Fruit fly (Drosophila melanogaster) whole organism, embryonic: ENCODE results near the gene Rnb.
A peak's percentile ranks its signal among the peaks of the same experiment; 100 is the strongest.

Experiments used
- Ada2b ChIP-seq: fragments of 200-800 bp; sonication (Bioruptor generic); IDR thresholded peaks from 2 replicates; pipeline ENCODE4 v1.3.6; 2022; ENCODE audit warnings: missing biosample characterization, missing genetic modification characterization
- Atf6 ChIP-seq: fragments of 200-800 bp; sonication (Bioruptor generic); IDR thresholded peaks from 2 replicates; pipeline ENCODE4 v1.3.6; 2022; ENCODE audit warnings: missing biosample characterization, missing genetic modification characterization
- B-H1 ChIP-seq: fragments of 200-800 bp; sonication (Bioruptor generic); IDR thresholded peaks from 3 replicates; pipeline ENCODE4 v1.3.6; 2022; ENCODE audit warnings: missing biosample characterization, missing genetic modification characterization
- Bgb ChIP-seq: fragments of 200-800 bp; sonication (Bioruptor generic); IDR thresholded peaks from 2 replicates; pipeline ENCODE4 v1.3.6; 2022; ENCODE audit warnings: missing biosample characterization, missing genetic modification characterization; ENCODE audit not compliant: partially characterized antibody
- CG10209 ChIP-seq: fragments of 200-800 bp; sonication (Bioruptor generic); optimal IDR thresholded peaks from 3 replicates; lab custom pipeline; 2017; ENCODE audit warnings: missing biosample characterization, mild to moderate bottlenecking, missing genetic modification characterization, missing genetic modification reagents
- CG10654 ChIP-seq: fragments of 200-800 bp; sonication (Bioruptor generic); optimal IDR thresholded peaks from 2 replicates; lab custom pipeline; 2016; ENCODE audit warnings: missing biosample characterization, missing genetic modification characterization
- CG13123 ChIP-seq: fragments of 200-800 bp; sonication (Bioruptor generic); optimal IDR thresholded peaks from 2 replicates; lab custom pipeline; 2016; ENCODE audit warnings: missing biosample characterization, missing genetic modification characterization
- CG13287 ChIP-seq: fragments of 200-800 bp; sonication (Bioruptor generic); IDR thresholded peaks from 2 replicates; pipeline ENCODE4 v1.3.6; 2022; ENCODE audit warnings: missing biosample characterization, missing genetic modification characterization; ENCODE audit not compliant: partially characterized antibody
- CG14050 ChIP-seq: fragments of 200-800 bp; sonication (Bioruptor generic); IDR thresholded peaks from 3 replicates; pipeline ENCODE4 v1.3.6; 2022; ENCODE audit warnings: missing biosample characterization, missing genetic modification characterization
- CG1832 ChIP-seq: fragments of 200-800 bp; sonication (Bioruptor generic); optimal IDR thresholded peaks from 2 replicates; lab custom pipeline; 2017; ENCODE audit warnings: missing biosample characterization, mild to moderate bottlenecking, missing genetic modification characterization, inconsistent platforms
- CG18476 ChIP-seq: fragments of 200-800 bp; sonication (Bioruptor generic); optimal IDR thresholded peaks from 2 replicates; lab custom pipeline; 2016; ENCODE audit warnings: missing biosample characterization, mild to moderate bottlenecking, missing genetic modification characterization
- CG30020 ChIP-seq: fragments of 200-800 bp; optimal IDR thresholded peaks from 2 replicates; lab custom pipeline; 2019; ENCODE audit warnings: missing biosample characterization, mild to moderate bottlenecking, missing genetic modification characterization, moderate library complexity
- CG31365 ChIP-seq: fragments of 200-800 bp; sonication (Bioruptor generic); optimal IDR thresholded peaks from 2 replicates; lab custom pipeline; 2018; ENCODE audit warnings: missing biosample characterization, mild to moderate bottlenecking, missing genetic modification characterization
- CG31441 ChIP-seq: fragments of 200-800 bp; sonication (Bioruptor generic); IDR thresholded peaks from 2 replicates; pipeline ENCODE4 v1.3.6; 2022; ENCODE audit warnings: missing biosample characterization, missing genetic modification characterization
- CG32772 ChIP-seq: fragments of 200-800 bp; sonication (Bioruptor generic); IDR thresholded peaks from 2 replicates; pipeline ENCODE4 v1.3.6; 2022; ENCODE audit warnings: missing biosample characterization, missing genetic modification characterization
- CG34224 ChIP-seq: fragments of 200-800 bp; sonication (Bioruptor generic); IDR thresholded peaks from 3 replicates; pipeline ENCODE4 v1.3.6; 2022; ENCODE audit warnings: missing biosample characterization, missing genetic modification characterization; ENCODE audit not compliant: partially characterized antibody
- CG6765 ChIP-seq: fragments of 200-800 bp; sonication (Bioruptor generic); optimal IDR thresholded peaks from 3 replicates; lab custom pipeline; 2017; ENCODE audit warnings: missing biosample characterization, mild to moderate bottlenecking, missing genetic modification characterization
- CG8924 ChIP-seq: fragments of 200-800 bp; optimal IDR thresholded peaks from 3 replicates; lab custom pipeline; 2019; ENCODE audit warnings: missing biosample characterization, mild to moderate bottlenecking, missing genetic modification characterization, moderate library complexity
- CG9727 ChIP-seq: fragments of 200-800 bp; sonication (Bioruptor generic); optimal IDR thresholded peaks from 3 replicates; lab custom pipeline; 2017; ENCODE audit warnings: missing biosample characterization, mild to moderate bottlenecking, missing genetic modification characterization
- D19B ChIP-seq: fragments of 200-800 bp; sonication (Bioruptor generic); optimal IDR thresholded peaks from 2 replicates; lab custom pipeline; 2017; ENCODE audit warnings: missing biosample characterization, mild to moderate bottlenecking, missing genetic modification characterization
- Fer3 ChIP-seq: fragments of 200-800 bp; sonication (Bioruptor generic); optimal IDR thresholded peaks from 2 replicates; lab custom pipeline; 2018; ENCODE audit warnings: missing biosample characterization, mild to moderate bottlenecking, missing genetic modification characterization, moderate library complexity
- GATAe ChIP-seq: fragments of 200-800 bp; sonication (Bioruptor generic); conservative IDR thresholded peaks from 2 replicates; pipeline ENCODE4 v1.3.6; 2022; ENCODE audit warnings: missing biosample characterization, missing genetic modification characterization
- Gug ChIP-seq: fragments of 200-800 bp; sonication (Bioruptor generic); IDR thresholded peaks from 4 replicates; pipeline ENCODE4 v1.3.6; 2022; ENCODE audit warnings: missing biosample characterization, missing genetic modification characterization
- HmgZ ChIP-seq: fragments of 200-800 bp; sonication (Bioruptor generic); optimal IDR thresholded peaks from 2 replicates; lab custom pipeline; 2018; ENCODE audit warnings: missing biosample characterization, mild to moderate bottlenecking, missing genetic modification characterization
- Kr ChIP-seq: fragments of 200-800 bp; sonication (Bioruptor generic); optimal IDR thresholded peaks from 2 replicates; lab custom pipeline; 2017; ENCODE audit warnings: missing biosample characterization, mild to moderate bottlenecking, missing genetic modification characterization
- Opbp ChIP-seq: fragments of 200-800 bp; sonication (Bioruptor generic); IDR thresholded peaks from 3 replicates; pipeline ENCODE4 v1.3.6; 2022; ENCODE audit warnings: missing biosample characterization, missing genetic modification characterization; ENCODE audit not compliant: partially characterized antibody
- PHDP ChIP-seq: fragments of 200-800 bp; sonication (Bioruptor generic); optimal IDR thresholded peaks from 3 replicates; lab custom pipeline; 2018; ENCODE audit warnings: missing biosample characterization, mild to moderate bottlenecking, missing genetic modification characterization, moderate library complexity
- Scr ChIP-seq: fragments of 200-800 bp; sonication (Bioruptor generic); IDR thresholded peaks from 2 replicates; pipeline ENCODE4 v1.3.6; 2022; ENCODE audit warnings: missing biosample characterization, missing genetic modification characterization; ENCODE audit not compliant: partially characterized antibody
- Stat92E ChIP-seq, 3 experiments: fragments of >200 bp in 2 of 3; fragments of 200-800 bp in 1 of 3; sonication (Bioruptor generic) in 1 of 3; optimal IDR thresholded peaks; 2 replicates each; lab custom pipeline; 2017 to 2019; ENCODE audit warnings: missing biosample characterization in 3 of 3, missing genetic modification characterization in 3 of 3, mild to moderate bottlenecking in 1 of 3, moderate library complexity in 1 of 3
- Trl ChIP-seq, 3 experiments: fragments of >200 bp in 2 of 3; fragments of 200-800 bp in 1 of 3; sonication (Bioruptor generic) in 1 of 3; optimal IDR thresholded peaks; 2 replicates in 1 of 3; 3 replicates in 2 of 3; lab custom pipeline; 2016 to 2017; ENCODE audit warnings: missing biosample characterization in 1 of 3, missing genetic modification characterization in 1 of 3
- abd-A ChIP-seq: fragments of 200-800 bp; sonication (Bioruptor generic); optimal IDR thresholded peaks from 3 replicates; lab custom pipeline; 2019; ENCODE audit warnings: missing biosample characterization, mild to moderate bottlenecking, missing genetic modification characterization, moderate library complexity
- cg ChIP-seq: fragments of 200-800 bp; sonication (Bioruptor generic); optimal IDR thresholded peaks from 3 replicates; lab custom pipeline; 2019; ENCODE audit warnings: missing biosample characterization, mild to moderate bottlenecking, missing genetic modification characterization, moderate library complexity
- ci ChIP-seq: fragments of 200-800 bp; sonication (Bioruptor generic); IDR thresholded peaks from 3 replicates; pipeline ENCODE4 v1.3.6; 2022; ENCODE audit warnings: missing biosample characterization, missing genetic modification characterization
- crol ChIP-seq: fragments of 200-800 bp; sonication (Bioruptor generic); IDR thresholded peaks from 2 replicates; pipeline ENCODE4 v1.3.6; 2022; ENCODE audit warnings: missing biosample characterization, missing genetic modification characterization
- dmrt99B ChIP-seq: fragments of 200-800 bp; sonication (Bioruptor generic); optimal IDR thresholded peaks from 2 replicates; lab custom pipeline; 2018; ENCODE audit warnings: missing biosample characterization, mild to moderate bottlenecking, missing genetic modification characterization, moderate library complexity
- ewg ChIP-seq: fragments of 200-800 bp; sonication (Bioruptor generic); optimal IDR thresholded peaks from 3 replicates; lab custom pipeline; 2017; ENCODE audit warnings: mild to moderate bottlenecking, missing biosample characterization, missing genetic modification reagents, missing genetic modification characterization
- exex ChIP-seq: fragments of 200-800 bp; sonication (Bioruptor generic); optimal IDR thresholded peaks from 4 replicates; lab custom pipeline; 2018; ENCODE audit warnings: missing biosample characterization, mild to moderate bottlenecking, missing genetic modification characterization, moderate library complexity
- gt ChIP-seq: fragments of 200-800 bp; sonication (Bioruptor generic); IDR thresholded peaks from 2 replicates; pipeline ENCODE4 v1.3.6; 2022; ENCODE audit warnings: missing biosample characterization, missing genetic modification characterization
- kay ChIP-seq: fragments of 200-800 bp; sonication (Bioruptor generic); optimal IDR thresholded peaks from 2 replicates; lab custom pipeline; 2016; ENCODE audit warnings: missing biosample characterization, missing genetic modification characterization
- knrl ChIP-seq: fragments of 200-800 bp; sonication (Bioruptor generic); IDR thresholded peaks from 3 replicates; pipeline ENCODE4 v1.3.6; 2022; ENCODE audit warnings: missing biosample characterization, missing genetic modification characterization; ENCODE audit not compliant: partially characterized antibody
- mirr ChIP-seq: fragments of 200-800 bp; sonication (Bioruptor generic); optimal IDR thresholded peaks from 3 replicates; lab custom pipeline; 2018; ENCODE audit warnings: missing biosample characterization, mild to moderate bottlenecking, missing genetic modification characterization
- sim ChIP-seq: fragments of 200-800 bp; sonication (Bioruptor generic); IDR thresholded peaks from 2 replicates; pipeline ENCODE4 v1.3.6; 2022; ENCODE audit warnings: missing biosample characterization, missing genetic modification characterization
- slp2 ChIP-seq: fragments of 200-800 bp; sonication (Bioruptor generic); optimal IDR thresholded peaks from 2 replicates; lab custom pipeline; 2016; ENCODE audit warnings: missing biosample characterization, missing genetic modification characterization
- sob ChIP-seq: fragments of 200-800 bp; sonication (Bioruptor generic); IDR thresholded peaks from 2 replicates; pipeline ENCODE4 v1.3.6; 2022; ENCODE audit warnings: missing biosample characterization, missing genetic modification characterization
- sr ChIP-seq: fragments of 200-800 bp; sonication (Bioruptor generic); IDR thresholded peaks from 3 replicates; pipeline ENCODE4 v1.3.6; 2022; ENCODE audit warnings: missing biosample characterization, missing genetic modification characterization
- tio ChIP-seq: fragments of 200-800 bp; sonication (Bioruptor generic); optimal IDR thresholded peaks from 2 replicates; lab custom pipeline; 2017; ENCODE audit warnings: missing biosample characterization, missing genetic modification characterization, inconsistent platforms
- vvl ChIP-seq: fragments of 200-800 bp; sonication (Bioruptor generic); IDR thresholded peaks from 2 replicates; pipeline ENCODE4 v1.3.6; 2022; ENCODE audit warnings: missing biosample characterization, missing genetic modification characterization

Rnb gene

DNA sequence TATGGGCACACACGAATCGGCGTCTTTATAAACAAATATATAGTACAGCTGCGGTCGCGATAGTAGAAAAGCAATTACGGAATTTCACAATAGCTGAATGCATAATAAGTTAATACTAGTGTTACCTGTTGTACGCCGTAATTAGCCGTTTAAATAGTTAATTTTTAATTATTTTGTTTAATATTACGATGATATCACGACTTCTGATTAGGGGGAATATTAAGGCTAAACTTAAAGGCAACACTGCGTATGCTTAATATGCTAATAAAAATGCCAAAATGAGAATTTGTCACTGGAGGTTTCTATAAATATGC is 20.2 kb downstream of the Rnb start (continued):
- TF ChIP-seq D19B (GFP tag; lab: Kevin White, UChicago) = peak; percentile 8
- TF ChIP-seq Trl (optimal IDR thresholded peaks at IDR 0.05; lab: Kevin White, UChicago) = no peak
- TF ChIP-seq Trl (GFP tag; optimal IDR thresholded peaks at IDR 0.05; lab: Kevin White, UChicago) = no peak
- TF ChIP-seq Fer3 = no peak
- peak; percentile 41 for TF ChIP-seq exex (tag; lab: Kevin White, UChicago)
- TF ChIP-seq Kr (GFP tag; lab: Kevin White, UChicago) = no peak
- TF ChIP-seq CG8924 = no peak

DNA sequence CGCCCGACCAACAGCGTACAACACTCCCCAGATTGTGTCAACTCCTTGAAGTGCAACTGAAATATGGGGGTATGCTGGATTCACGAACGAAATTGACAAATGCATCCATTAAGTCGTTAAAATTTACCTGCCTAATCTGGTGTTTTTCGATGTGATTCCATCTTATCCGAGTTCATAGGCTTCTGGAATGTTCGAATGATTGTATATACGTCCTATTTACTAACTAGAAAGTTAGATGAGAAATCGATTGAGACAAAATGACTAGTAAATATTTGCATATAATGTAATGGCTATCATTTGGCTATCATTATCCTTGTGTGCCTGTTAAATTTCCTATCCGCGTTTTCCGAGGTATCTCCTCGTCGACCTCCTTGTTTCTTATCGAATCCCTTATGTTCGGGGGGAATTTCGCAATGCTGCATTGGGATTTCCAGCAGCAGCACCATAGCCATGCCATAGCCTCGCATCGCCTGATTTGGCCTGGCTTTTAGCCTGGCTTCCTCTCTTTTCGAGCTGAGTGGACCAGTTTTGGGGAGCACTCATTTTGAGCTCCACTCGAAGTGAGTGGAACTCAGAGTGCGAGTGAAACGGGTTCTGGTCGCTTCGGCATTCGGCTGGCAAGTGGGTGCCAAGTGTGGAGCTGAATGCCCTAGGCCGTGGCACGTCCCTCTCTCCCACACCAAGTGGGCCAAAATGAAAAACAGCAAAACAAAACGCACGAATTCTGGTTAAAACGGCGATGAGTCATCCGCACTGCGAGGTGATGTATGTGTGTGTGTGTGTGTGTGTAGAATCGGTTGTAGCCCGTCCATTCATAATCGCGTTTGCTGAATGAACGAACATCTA is 20.8 kb downstream of the Rnb start:
- TF ChIP-seq Atf6 (no peak), GATAe (GFP tag; lab: Robert Waterston, UW) (no peak), CG31365 (tag; lab: Kevin White, UChicago) (no peak), CG32772 (GFP tag; lab: Robert Waterston, UW) (no peak), Opbp (GFP tag; lab: Robert Waterston, UW) (no peak), CG14050 (no peak), CG13287 (GFP tag; lab: Robert Waterston, UW) (peak; percentile 39; the same call in 1 of the 2 replicates), CG34224 (GFP tag; lab: Robert Waterston, UW) (peak; percentile 15; the same call in 1 of the 3 replicates), Gug (no peak), cg (GFP tag; lab: Kevin White, UChicago) (peak; percentile 44), HmgZ (tag; lab: Kevin White, UChicago) (no peak), kay (GFP tag; lab: Kevin White, UChicago) (peak; percentile 96), mirr (no peak), B-H1 (GFP tag; lab: Robert Waterston, UW) (no peak), crol (GFP tag; lab: Robert Waterston, UW) (peak; percentile 52; the same call in 1 of the 2 replicates), sr (GFP tag; lab: Robert Waterston, UW) (0 out of 3 replicates have a peak, but pooled peaks have one; percentile 21), sim (GFP tag; lab: Robert Waterston, UW) (no peak), Stat92E (GFP tag; optimal IDR thresholded peaks at IDR 0.05; lab: Kevin White, UChicago) (peak in 1 of 3 experiments; percentile 37), Scr (GFP tag; lab: Robert Waterston, UW) (peak; percentile 53), Ada2b (GFP tag; lab: Robert Waterston, UW) (no peak), knrl (GFP tag; lab: Robert Waterston, UW) (no peak), PHDP (tag; lab: Kevin White, UChicago) (no peak), CG6765 (no peak), CG18476 (GFP tag; lab: Kevin White, UChicago) (no peak), CG31441 (GFP tag; lab: Robert Waterston, UW) (no peak), CG13123 (GFP tag; lab: Kevin White, UChicago) (no peak), CG1832 (no peak), ewg (GFP tag; lab: Kevin White, UChicago) (no peak), CG10209 (GFP tag; lab: Kevin White, UChicago) (no peak), vvl (GFP tag; lab: Robert Waterston, UW) (no peak), slp2 (GFP tag; lab: Kevin White, UChicago) (no peak), CG10654 (no peak), CG9727 (no peak), Bgb (peak; percentile 66; the same call in 1 of the 2 replicates), dmrt99B (tag; lab: Kevin White, UChicago) (no peak), CG30020 (tag; lab: Kevin White, UChicago) (no peak), abd-A (tag; lab: Kevin White, UChicago) (peak; percentile 47), sob (GFP tag; lab: Robert Waterston, UW) (no peak), gt (GFP tag; lab: Robert Waterston, UW) (no peak), tio (GFP tag; lab: Kevin White, UChicago) (no peak), ci (GFP tag; lab: Robert Waterston, UW) (peak; percentile 29; the same call in 1 of the 3 replicates)
